Worm (Caenorhabditis elegans) whole organism, early embryonic: Measurements from ENCODE around the gene ZK792.4.

ENCODE experiments used
- B0310.2 ChIP-seq: sonication (generic microtip); optimal IDR thresholded peaks from 2 replicates; lab custom pipeline; 2016; ENCODE audit warnings: mild to moderate bottlenecking, missing genetic modification characterization, missing compliant biosample characterization
- F13C5.2 ChIP-seq: sonication (generic microtip); optimal IDR thresholded peaks from 2 replicates; lab custom pipeline; 2017; ENCODE audit warnings: mild to moderate bottlenecking, missing genetic modification characterization, inconsistent platforms, missing compliant biosample characterization
- aly-1 ChIP-seq: sonication (generic microtip); optimal IDR thresholded peaks from 2 replicates; lab custom pipeline; 2016; ENCODE audit warnings: missing genetic modification characterization, missing compliant biosample characterization
- ama-1 ChIP-seq: fragments of 150-350 bp; optimal IDR thresholded peaks from 2 replicates; lab custom pipeline; 2014
- ceh-13 ChIP-seq: fragments of 200-800 bp; sonication (Bioruptor generic); optimal IDR thresholded peaks from 2 replicates; lab custom pipeline; 2018; ENCODE audit warnings: mild to moderate bottlenecking, missing genetic modification characterization, missing compliant biosample characterization
- ceh-36 ChIP-seq: sonication (generic microtip); optimal IDR thresholded peaks from 2 replicates; lab custom pipeline; 2016; ENCODE audit warnings: missing genetic modification characterization, inconsistent platforms, missing compliant biosample characterization
- ets-7 ChIP-seq: sonication (generic microtip); optimal IDR thresholded peaks from 2 replicates; lab custom pipeline; 2016; ENCODE audit warnings: missing genotype, missing genetic modification characterization, missing compliant biosample characterization
- flt-1 ChIP-seq: fragments of 200-800 bp; sonication (Bioruptor generic); IDR thresholded peaks from 2 replicates; pipeline ENCODE4 v1.3.6; 2022; ENCODE audit warnings: missing genetic modification characterization, missing compliant biosample characterization
- hmbx-1 ChIP-seq: sonication (generic microtip); optimal IDR thresholded peaks from 2 replicates; lab custom pipeline; 2016; ENCODE audit warnings: mild to moderate bottlenecking, missing genetic modification characterization, missing compliant biosample characterization
- hmg-4 ChIP-seq: fragments of 200-800 bp; sonication (Bioruptor generic); optimal IDR thresholded peaks from 2 replicates; lab custom pipeline; 2018; ENCODE audit warnings: mild to moderate bottlenecking, missing genetic modification characterization, missing compliant biosample characterization
- hnd-1 ChIP-seq: sonication (generic microtip); optimal IDR thresholded peaks from 2 replicates; lab custom pipeline; 2016; ENCODE audit warnings: missing genetic modification characterization, missing compliant biosample characterization
- pes-1 ChIP-seq: fragments of 200-800 bp; sonication (Bioruptor generic); IDR thresholded peaks from 2 replicates; pipeline ENCODE4 v1.3.6; 2022; ENCODE audit warnings: missing genetic modification reagents, missing genetic modification characterization, missing compliant biosample characterization
- scrt-1 ChIP-seq: fragments of 200-800 bp; sonication (Bioruptor generic); IDR thresholded peaks from 2 replicates; pipeline ENCODE4 v1.3.6; 2022; ENCODE audit warnings: missing genetic modification characterization, missing compliant biosample characterization
- sea-1 ChIP-seq: fragments of 200-800 bp; sonication (Bioruptor generic); conservative IDR thresholded peaks from 2 replicates; pipeline ENCODE4 v1.3.6; 2022; ENCODE audit warnings: missing genetic modification characterization, missing compliant biosample characterization
- tbx-11 ChIP-seq: fragments of 200-800 bp; sonication (Bioruptor generic); IDR thresholded peaks from 2 replicates; pipeline ENCODE4 v1.3.6; 2022; ENCODE audit warnings: missing genetic modification characterization, missing compliant biosample characterization
- tbx-37 ChIP-seq: fragments of 200-800 bp; sonication (Bioruptor generic); conservative IDR thresholded peaks from 2 replicates; pipeline ENCODE4 v1.3.6; 2022; ENCODE audit warnings: missing genetic modification reagents, missing genetic modification characterization, missing compliant biosample characterization
- tra-4 ChIP-seq: sonication (generic microtip); optimal IDR thresholded peaks from 2 replicates; lab custom pipeline; 2017; ENCODE audit warnings: missing genetic modification characterization, missing compliant biosample characterization

Gene ZK792.4

ce11 chrIV:11710331-11710730 is 28.5 kb upstream of the ZK792.4 start:
- TF ChIP-seq ceh-36 (tag; lab: Kevin White, UChicago) = no peak
- TF ChIP-seq pes-1 (GFP tag; lab: Robert Waterston, UW) = no peak
- TF ChIP-seq hnd-1 (tag; lab: Kevin White, UChicago) = no peak
- no peak for TF ChIP-seq tbx-37 (GFP tag; lab: Robert Waterston, UW)
- TF ChIP-seq tbx-11 (GFP tag; lab: Robert Waterston, UW) = no peak
- no peak for TF ChIP-seq ceh-13 (GFP tag; lab: Kevin White, UChicago)
- no peak for TF ChIP-seq aly-1 (tag; lab: Kevin White, UChicago)
- TF ChIP-seq tra-4 (tag; lab: Kevin White, UChicago) = no peak
- TF ChIP-seq ama-1 (lab: Kevin White, UChicago) = no peak
- no peak for TF ChIP-seq hmbx-1 (tag; lab: Kevin White, UChicago)
- no peak for TF ChIP-seq ets-7 (tag; lab: Kevin White, UChicago)
- TF ChIP-seq scrt-1 (GFP tag; lab: Robert Waterston, UW) = no peak
- no peak for TF ChIP-seq F13C5.2 (tag; lab: Kevin White, UChicago)
- TF ChIP-seq B0310.2 (tag; lab: Kevin White, UChicago) = no peak
- no peak for TF ChIP-seq sea-1 (GFP tag; lab: Robert Waterston, UW)

- TF ChIP-seq ceh-13 (GFP tag; lab: Kevin White, UChicago) = no peak
These were observed 22.0 kb upstream of the ZK792.4 start, which contains the start of the genes T22B3.3 and alg-3 for ce11 chrIV:11703685-11704296. T22B3.3 (minus strand) TSS chrIV:11703785. alg-3 (plus strand) TSS chrIV:11704246.

- no peak for TF ChIP-seq tra-4 (tag; lab: Kevin White, UChicago)
- TF ChIP-seq tbx-37 (GFP tag; lab: Robert Waterston, UW) = no peak
- no peak for TF ChIP-seq B0310.2 (tag; lab: Kevin White, UChicago)
- TF ChIP-seq ceh-36 (tag; lab: Kevin White, UChicago) = no peak
- TF ChIP-seq ama-1 (lab: Kevin White, UChicago) = no peak
- TF ChIP-seq sea-1 (GFP tag; lab: Robert Waterston, UW) = no peak
- TF ChIP-seq scrt-1 (GFP tag; lab: Robert Waterston, UW) = no peak
- TF ChIP-seq ceh-13 (GFP tag; lab: Kevin White, UChicago) = no peak
- no peak for TF ChIP-seq pes-1 (GFP tag; lab: Robert Waterston, UW)
- TF ChIP-seq F13C5.2 (tag; lab: Kevin White, UChicago) = no peak
- TF ChIP-seq hmg-4 (GFP tag; lab: Kevin White, UChicago) = no peak
- no peak for TF ChIP-seq hmbx-1 (tag; lab: Kevin White, UChicago)
- TF ChIP-seq flt-1 = no peak
- no peak for TF ChIP-seq aly-1 (tag; lab: Kevin White, UChicago)
- no peak for TF ChIP-seq hnd-1 (tag; lab: Kevin White, UChicago)
- no peak for TF ChIP-seq ets-7 (tag; lab: Kevin White, UChicago)
- no peak for TF ChIP-seq tbx-11 (GFP tag; lab: Robert Waterston, UW)
These were observed 20.1 kb upstream of the ZK792.4 start for ce11 chrIV:11701878-11702277.

- no peak for TF ChIP-seq hmg-4 (GFP tag; lab: Kevin White, UChicago)
- no peak for TF ChIP-seq tra-4 (tag; lab: Kevin White, UChicago)
- TF ChIP-seq ama-1 (lab: Kevin White, UChicago) = no peak
- no peak for TF ChIP-seq ets-7 (tag; lab: Kevin White, UChicago)
These were observed 18.9 kb upstream of the ZK792.4 start, which contains the start of gene dpy-20 for ce11 chrIV:11700752-11701151. dpy-20 (minus strand) TSS chrIV:11700852.

ce11 chrIV:11700100-11700499 is 18.3 kb upstream of the ZK792.4 start:
- TF ChIP-seq tbx-11 (GFP tag; lab: Robert Waterston, UW) (no peak), pes-1 (GFP tag; lab: Robert Waterston, UW) (no peak), hmbx-1 (tag; lab: Kevin White, UChicago) (no peak)

ce11 chrIV:11697514-11697913 is 15.7 kb upstream of the ZK792.4 start:
- TF ChIP-seq ets-7 (tag; lab: Kevin White, UChicago) (no peak), tra-4 (tag; lab: Kevin White, UChicago) (no peak), ceh-13 (GFP tag; lab: Kevin White, UChicago) (no peak), tbx-11 (GFP tag; lab: Robert Waterston, UW) (no peak), sea-1 (GFP tag; lab: Robert Waterston, UW) (no peak), ama-1 (lab: Kevin White, UChicago) (no peak)

ce11 chrIV:11695634-11696033 is 13.8 kb upstream of the ZK792.4 start:
- TF ChIP-seq hnd-1 (tag; lab: Kevin White, UChicago) (no peak), B0310.2 (tag; lab: Kevin White, UChicago) (no peak), sea-1 (GFP tag; lab: Robert Waterston, UW) (no peak), tbx-37 (GFP tag; lab: Robert Waterston, UW) (no peak), tra-4 (tag; lab: Kevin White, UChicago) (no peak), ets-7 (tag; lab: Kevin White, UChicago) (no peak)

ce11 chrIV:11694143-11694542 is 12.3 kb upstream of the ZK792.4 start, which contains the start of gene ZK792.7:
ZK792.7 (plus strand) TSS chrIV:11694443.
- no peak for TF ChIP-seq F13C5.2 (tag; lab: Kevin White, UChicago)
- no peak for TF ChIP-seq scrt-1 (GFP tag; lab: Robert Waterston, UW)
- no peak for TF ChIP-seq B0310.2 (tag; lab: Kevin White, UChicago)
- no peak for TF ChIP-seq ama-1 (lab: Kevin White, UChicago)
- TF ChIP-seq pes-1 (GFP tag; lab: Robert Waterston, UW) = no peak
- no peak for TF ChIP-seq sea-1 (GFP tag; lab: Robert Waterston, UW)
- TF ChIP-seq tbx-11 (GFP tag; lab: Robert Waterston, UW) = no peak
- TF ChIP-seq tbx-37 (GFP tag; lab: Robert Waterston, UW) = no peak
- no peak for TF ChIP-seq ceh-36 (tag; lab: Kevin White, UChicago)
- TF ChIP-seq flt-1 = no peak
- no peak for TF ChIP-seq aly-1 (tag; lab: Kevin White, UChicago)
- no peak for TF ChIP-seq ets-7 (tag; lab: Kevin White, UChicago)
- no peak for TF ChIP-seq hnd-1 (tag; lab: Kevin White, UChicago)
- no peak for TF ChIP-seq ceh-13 (GFP tag; lab: Kevin White, UChicago)
- no peak for TF ChIP-seq tra-4 (tag; lab: Kevin White, UChicago)
- no peak for TF ChIP-seq hmg-4 (GFP tag; lab: Kevin White, UChicago)
- no peak for TF ChIP-seq hmbx-1 (tag; lab: Kevin White, UChicago)
